Fruit fly (Drosophila melanogaster): ENCODE measurements around the gene CG18557.

The CG18557 gene

dm6 chr2L:2888859-2889443, 43.4 kb upstream of the CG18557 start (continued):
- TF ChIP-seq pdm3 (GFP tag; optimal IDR thresholded peaks at IDR 0.05) (no peak), CG16779 (tag; optimal IDR thresholded peaks at IDR 0.05) (peak; percentile 45), Eip78C (GFP tag) (peak; percentile 42), Lpt (GFP tag; optimal IDR thresholded peaks at IDR 0.05) (peak; percentile 14), CG3919 (GFP tag; optimal IDR thresholded peaks at IDR 0.05) (peak; percentile 1), Sox14 (GFP tag; optimal IDR thresholded peaks at IDR 0.05) (peak; percentile 4), Hr4 (GFP tag; optimal IDR thresholded peaks at IDR 0.05) (no peak), CG11902 (GFP tag; optimal IDR thresholded peaks at IDR 0.05) (no peak), lz (GFP tag; optimal IDR thresholded peaks at IDR 0.05) (no peak), salr (GFP tag; optimal IDR thresholded peaks at IDR 0.05) (no peak), ss (GFP tag; optimal IDR thresholded peaks at IDR 0.05) (no peak), Blimp-1 (GFP tag; optimal IDR thresholded peaks at IDR 0.05) (peak; percentile 60), dsx (GFP tag; optimal IDR thresholded peaks at IDR 0.05; ENCODE audit: poor library complexity, severe bottlenecking) (peak; percentile 39), acj6 (GFP tag; optimal IDR thresholded peaks at IDR 0.05) (no peak), CG15336 (GFP tag; IDR thresholded peaks at IDR 0.05) (no peak), cyc (GFP tag; optimal IDR thresholded peaks at IDR 0.05) (no peak), Ets96B (tag; optimal IDR thresholded peaks at IDR 0.05) (no peak), Sox15 (GFP tag; optimal IDR thresholded peaks at IDR 0.05) (no peak)

DNA sequence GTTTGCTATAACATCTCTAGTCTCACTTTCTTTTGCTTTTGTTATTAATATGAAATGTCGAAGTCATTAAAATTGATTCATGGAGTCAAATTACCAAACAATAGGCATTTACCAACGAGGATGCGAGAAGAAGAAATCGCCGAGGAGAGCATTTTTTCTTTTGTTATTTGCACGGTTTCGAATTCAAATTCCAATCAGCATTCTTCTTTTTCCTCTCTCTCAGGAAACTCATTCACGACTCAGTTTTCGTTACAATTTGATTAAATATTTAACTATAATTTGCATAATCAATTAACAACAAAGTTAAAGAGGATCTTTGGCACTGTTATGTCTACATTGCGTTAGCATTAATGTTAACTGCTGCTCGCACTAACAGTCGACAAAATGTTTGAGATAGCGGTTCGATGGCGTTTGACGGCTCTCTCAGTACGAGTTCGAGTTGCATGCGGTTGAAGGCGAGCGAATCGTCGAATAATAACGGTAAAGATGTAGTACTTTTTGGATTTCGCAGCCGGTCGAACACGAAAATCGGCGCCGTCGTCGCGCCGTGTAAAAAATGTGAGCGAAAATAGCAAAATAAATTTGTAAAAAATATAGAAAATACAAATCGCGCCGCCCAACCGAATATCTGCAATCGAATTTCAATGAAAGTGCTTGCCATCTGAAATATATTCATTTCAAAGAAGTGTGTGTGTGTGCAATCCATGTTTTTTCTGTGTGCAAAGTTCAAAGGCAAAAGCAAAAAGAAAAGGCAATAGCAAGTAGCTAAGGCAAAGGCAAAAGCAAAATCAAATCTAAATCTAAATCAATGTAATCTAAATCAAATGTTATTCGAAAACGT, 42.4 kb upstream of the CG18557 start:
- TF ChIP-seq CG4318 (GFP tag; optimal IDR thresholded peaks at IDR 0.05) = no peak
- peak; percentile 76 for TF ChIP-seq svp (GFP tag)
- no peak for TF ChIP-seq CG3919 (GFP tag; optimal IDR thresholded peaks at IDR 0.05)
- TF ChIP-seq dsx (GFP tag; optimal IDR thresholded peaks at IDR 0.05; ENCODE audit: poor library complexity, severe bottlenecking) = no peak
- no peak for TF ChIP-seq achi (GFP tag; optimal IDR thresholded peaks at IDR 0.05)
- no peak for TF ChIP-seq fkh (GFP tag; optimal IDR thresholded peaks at IDR 0.05)
- no peak for TF ChIP-seq Met (GFP tag; optimal IDR thresholded peaks at IDR 0.05)
- no peak for TF ChIP-seq CG8319 (GFP tag; optimal IDR thresholded peaks at IDR 0.05)
- TF ChIP-seq Sox15 (GFP tag; optimal IDR thresholded peaks at IDR 0.05) = no peak
- peak in 1 of 2 experiments; percentile 19 for TF ChIP-seq salr (GFP tag; optimal IDR thresholded peaks at IDR 0.05)
- TF ChIP-seq Eip78C (GFP tag) = peak; percentile 71
- no peak for TF ChIP-seq CG16779 (tag; optimal IDR thresholded peaks at IDR 0.05)
- peak; percentile 21; the same call in 1 of the 3 replicates for TF ChIP-seq CG6163 (GFP tag; IDR thresholded peaks at IDR 0.05)
- TF ChIP-seq CG10631 (GFP tag; optimal IDR thresholded peaks at IDR 0.05) = no peak
- TF ChIP-seq CG15336 (GFP tag; IDR thresholded peaks at IDR 0.05) = no peak
- TF ChIP-seq Ets96B (tag; optimal IDR thresholded peaks at IDR 0.05) = no peak
- TF ChIP-seq CG7368 (GFP tag; optimal IDR thresholded peaks at IDR 0.05) = no peak
- TF ChIP-seq net (GFP tag; optimal IDR thresholded peaks at IDR 0.05) = no peak
- no peak for TF ChIP-seq CG6792 (GFP tag; optimal IDR thresholded peaks at IDR 0.05)
- TF ChIP-seq Gug (GFP tag; IDR thresholded peaks at IDR 0.05) = no peak
- no peak for TF ChIP-seq CG1621 (tag; optimal IDR thresholded peaks at IDR 0.05)
- TF ChIP-seq spab (GFP tag; optimal IDR thresholded peaks at IDR 0.05) = no peak
- no peak for TF ChIP-seq CG31627 (GFP tag; optimal IDR thresholded peaks at IDR 0.05)
- peak; percentile 3 for TF ChIP-seq CG32006 (GFP tag; optimal IDR thresholded peaks at IDR 0.05)
- TF ChIP-seq Sox14 (GFP tag; optimal IDR thresholded peaks at IDR 0.05) = no peak
- TF ChIP-seq ss (GFP tag; optimal IDR thresholded peaks at IDR 0.05) = peak in 1 of 2 experiments; percentile 13
- no peak for TF ChIP-seq lz (GFP tag; optimal IDR thresholded peaks at IDR 0.05)
- TF ChIP-seq cyc (GFP tag; optimal IDR thresholded peaks at IDR 0.05) = no peak
- no peak for TF ChIP-seq Lpt (GFP tag; optimal IDR thresholded peaks at IDR 0.05)
- TF ChIP-seq acj6 (GFP tag; optimal IDR thresholded peaks at IDR 0.05) = no peak
